Fruit fly (Drosophila melanogaster): ENCODE data around the gene JhI-21.
A peak's percentile ranks its signal among the peaks of the same experiment; 100 is the strongest.

Gene JhI-21

dm6 chr2L:12006397-12007330 is 49.2 kb downstream of the JhI-21 start (continued):
- TF ChIP-seq kay (GFP tag; optimal IDR thresholded peaks at IDR 0.05) (peak; percentile 90), fd96Cb (tag; optimal IDR thresholded peaks at IDR 0.05) (peak; percentile 96), shn (GFP tag; optimal IDR thresholded peaks at IDR 0.05) (peak; percentile 77), CG6791 (GFP tag; IDR thresholded peaks at IDR 0.05; ENCODE audit: partially characterized antibody) (no peak), pho (GFP tag; optimal IDR thresholded peaks at IDR 0.05) (no peak), Gug (GFP tag; IDR thresholded peaks at IDR 0.05) (peak; percentile 75; the same call in 3 of the 4 replicates), Oaz (GFP tag; IDR thresholded peaks at IDR 0.05) (no peak), Fer2 (tag; optimal IDR thresholded peaks at IDR 0.05) (peak; percentile 86), Doc2 (GFP tag; IDR thresholded peaks at IDR 0.05) (no peak), CG10209 (GFP tag; optimal IDR thresholded peaks at IDR 0.05) (peak; percentile 97), grau (tag; optimal IDR thresholded peaks at IDR 0.05) (peak; percentile 97), CG2889 (GFP tag; IDR thresholded peaks at IDR 0.05) (no peak), CG8388 (GFP tag; optimal IDR thresholded peaks at IDR 0.05) (peak; percentile 94), zf30C (GFP tag; optimal IDR thresholded peaks at IDR 0.05) (no peak), CG8281 (tag; optimal IDR thresholded peaks at IDR 0.05) (peak; percentile 82), CG1024 (GFP tag; IDR thresholded peaks at IDR 0.05) (no peak), row (GFP tag; IDR thresholded peaks at IDR 0.05) (no peak), NFAT (GFP tag; IDR thresholded peaks at IDR 0.05) (no peak), pfk (GFP tag; optimal IDR thresholded peaks at IDR 0.05) (no peak), CG13775 (GFP tag; optimal IDR thresholded peaks at IDR 0.05) (peak; percentile 96), CG1233 (GFP tag; optimal IDR thresholded peaks at IDR 0.05) (peak; percentile 95), Drgx (GFP tag; IDR thresholded peaks at IDR 0.05) (no peak), CG14860 (GFP tag; IDR thresholded peaks at IDR 0.05; ENCODE audit: partially characterized antibody) (no peak), sima (GFP tag; optimal IDR thresholded peaks at IDR 0.05) (no peak), wek (GFP tag; optimal IDR thresholded peaks at IDR 0.05) (no peak), CG3838 (GFP tag; optimal IDR thresholded peaks at IDR 0.05) (peak; percentile 99), CG9727 (GFP tag; optimal IDR thresholded peaks at IDR 0.05) (peak; percentile 100), CG15479 (GFP tag; optimal IDR thresholded peaks at IDR 0.05) (no peak), CG3163 (GFP tag; optimal IDR thresholded peaks at IDR 0.05) (no peak), CG32772 (GFP tag; IDR thresholded peaks at IDR 0.05) (no peak), CG13424 (tag; optimal IDR thresholded peaks at IDR 0.05) (peak; percentile 98), tgo (GFP tag; IDR thresholded peaks at IDR 0.05) (no peak), CG16813 (GFP tag; IDR thresholded peaks at IDR 0.05; ENCODE audit: partially characterized antibody) (no peak), pnt (GFP tag; optimal IDR thresholded peaks at IDR 0.05) (peak; percentile 58), hth (optimal IDR thresholded peaks at IDR 0.05) (no peak), CG17612 (GFP tag; IDR thresholded peaks at IDR 0.05) (no peak), CG10147 (GFP tag; optimal IDR thresholded peaks at IDR 0.05) (peak; percentile 95), hkb (optimal IDR thresholded peaks at IDR 0.05) (no peak), hkb (GFP tag; IDR thresholded peaks at IDR 0.05) (no peak), repo (GFP tag; optimal IDR thresholded peaks at IDR 0.05) (peak; percentile 15), onecut (GFP tag; IDR thresholded peaks at IDR 0.05) (peak; percentile 71), Bdp1 (GFP tag; optimal IDR thresholded peaks at IDR 0.05) (peak; percentile 39), Mrtf (GFP tag; IDR thresholded peaks at IDR 0.05) (no peak), HLH54F (GFP tag; optimal IDR thresholded peaks at IDR 0.05) (peak; percentile 46), CG2120 (GFP tag; optimal IDR thresholded peaks at IDR 0.05) (peak; percentile 82), jumu (GFP tag; optimal IDR thresholded peaks at IDR 0.05) (peak; percentile 51), Dad (GFP tag; optimal IDR thresholded peaks at IDR 0.05) (peak; percentile 24), amos (GFP tag; IDR thresholded peaks at IDR 0.05; ENCODE audit: partially characterized antibody) (no peak), crol (GFP tag; IDR thresholded peaks at IDR 0.05) (no peak), maf-S (GFP tag; optimal IDR thresholded peaks at IDR 0.05) (peak; percentile 47)
